Fruit fly (Drosophila melanogaster): ENCODE results near the gene CG10588.

CG10588 gene

DNA sequence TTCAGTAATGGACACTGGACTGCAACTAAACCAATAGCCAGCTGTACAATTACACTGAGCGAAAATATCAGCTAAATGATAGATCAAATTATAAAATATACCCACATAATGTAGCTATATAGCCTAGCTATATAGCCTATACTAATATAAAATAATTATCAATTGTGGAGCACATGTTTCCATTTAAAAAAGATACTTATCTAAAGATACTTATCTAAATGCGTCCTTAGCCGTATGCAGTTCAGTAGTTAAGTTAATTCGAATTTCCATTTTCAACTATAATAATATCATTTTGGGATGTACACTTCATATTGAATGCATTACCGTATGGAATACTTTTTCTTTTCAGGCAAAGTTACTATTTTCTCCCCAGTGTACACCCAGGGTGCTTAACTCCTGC is 37.8 kb upstream of the CG10588 start:
- TF ChIP-seq psq (GFP tag; optimal IDR thresholded peaks at IDR 0.05) (no peak), sage (GFP tag; optimal IDR thresholded peaks at IDR 0.05) (no peak), CG32264 (GFP tag; optimal IDR thresholded peaks at IDR 0.05) (no peak), dsf (GFP tag; optimal IDR thresholded peaks at IDR 0.05; ENCODE audit: borderline replicate concordance) (no peak), woc (GFP tag; optimal IDR thresholded peaks at IDR 0.05) (no peak), Rel (GFP tag; optimal IDR thresholded peaks at IDR 0.05) (no peak), Rel (tag; optimal IDR thresholded peaks at IDR 0.05) (no peak), Dfd (GFP tag; optimal IDR thresholded peaks at IDR 0.05) (no peak), pan (optimal IDR thresholded peaks at IDR 0.05) (no peak), tai (GFP tag; optimal IDR thresholded peaks at IDR 0.05) (no peak), brk (GFP tag; optimal IDR thresholded peaks at IDR 0.05) (no peak), OdsH (GFP tag; optimal IDR thresholded peaks at IDR 0.05) (no peak), jim (GFP tag; optimal IDR thresholded peaks at IDR 0.05) (no peak), HLH106 (tag; optimal IDR thresholded peaks at IDR 0.05) (no peak)

DNA sequence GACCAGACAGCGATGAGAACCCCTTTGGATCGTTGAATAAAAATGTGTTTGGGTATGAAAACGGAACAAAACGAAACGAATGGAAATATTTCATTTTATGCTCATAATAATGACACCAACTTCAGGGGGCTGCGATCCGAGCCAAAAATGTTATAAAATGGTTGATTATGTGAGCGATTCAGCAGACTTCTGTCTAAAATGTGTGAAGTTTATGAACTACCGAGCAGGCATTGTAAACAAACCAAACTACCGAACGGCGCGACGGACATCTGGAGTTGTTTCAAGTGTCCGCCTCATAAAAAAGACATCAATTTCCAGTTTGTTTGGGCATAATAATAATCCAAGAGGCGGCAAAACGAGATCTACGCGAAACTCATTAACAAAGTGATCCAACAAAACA is 36.2 kb upstream of the CG10588 start:
- TF ChIP-seq h (GFP tag; optimal IDR thresholded peaks at IDR 0.05), result no peak
- no peak for TF ChIP-seq CG9705 (GFP tag; optimal IDR thresholded peaks at IDR 0.05)
- no peak for TF ChIP-seq br (GFP tag; optimal IDR thresholded peaks at IDR 0.05)
- TF ChIP-seq dl (GFP tag; optimal IDR thresholded peaks at IDR 0.05; ENCODE audit: insufficient read depth in 1 of 2, partially characterized antibody in 2 of 2), result no peak
- no peak for TF ChIP-seq pan (optimal IDR thresholded peaks at IDR 0.05)
- TF ChIP-seq psq (GFP tag; optimal IDR thresholded peaks at IDR 0.05), result no peak

dm6 chr3L:20921859-20922258 is 34.9 kb upstream of the CG10588 start:
- no peak for TF ChIP-seq Jra (GFP tag; optimal IDR thresholded peaks at IDR 0.05)
- no peak for TF ChIP-seq brk (GFP tag; optimal IDR thresholded peaks at IDR 0.05)
- no peak for TF ChIP-seq Vsx2 (GFP tag; optimal IDR thresholded peaks at IDR 0.05; ENCODE audit: partially characterized antibody)
- no peak for TF ChIP-seq jim (GFP tag; optimal IDR thresholded peaks at IDR 0.05)
- no peak for TF ChIP-seq GATAd (GFP tag; optimal IDR thresholded peaks at IDR 0.05)
- TF ChIP-seq Rel (GFP tag; optimal IDR thresholded peaks at IDR 0.05), result no peak
- no peak for TF ChIP-seq Rel (tag; optimal IDR thresholded peaks at IDR 0.05)
- no peak for TF ChIP-seq sv (GFP tag; optimal IDR thresholded peaks at IDR 0.05)

DNA sequence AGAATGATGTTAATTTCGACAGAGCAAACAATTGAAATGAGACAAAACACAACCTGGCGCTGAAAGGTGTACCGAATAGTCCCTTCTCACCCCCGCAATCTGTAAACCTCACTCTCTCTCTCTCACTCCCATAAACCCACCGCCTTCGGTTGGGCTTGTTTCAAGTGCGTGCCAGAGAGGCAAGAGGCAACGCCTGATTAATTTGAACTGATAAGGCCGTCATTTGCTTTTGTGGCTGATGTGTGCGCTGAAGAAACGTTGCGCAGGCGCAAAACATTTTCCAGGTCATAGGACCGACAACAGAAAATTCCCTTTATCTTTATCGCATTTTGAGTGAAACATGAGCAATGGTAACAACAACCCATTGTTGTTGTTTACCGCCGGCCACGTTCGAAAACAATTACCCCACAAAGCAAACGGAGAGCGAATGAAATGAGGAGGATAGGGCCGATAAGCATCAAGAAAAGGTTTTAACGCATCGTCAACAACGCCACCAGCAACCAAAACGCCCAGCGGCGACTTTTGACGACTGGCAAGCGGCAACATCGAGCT is 34.4 kb upstream of the CG10588 start:
- TF ChIP-seq tai (GFP tag; optimal IDR thresholded peaks at IDR 0.05) (no peak), fru (GFP tag; optimal IDR thresholded peaks at IDR 0.05) (no peak), HLH106 (tag; optimal IDR thresholded peaks at IDR 0.05) (no peak), Hnf4 (GFP tag; optimal IDR thresholded peaks at IDR 0.05) (no peak), br (GFP tag; optimal IDR thresholded peaks at IDR 0.05) (no peak), Hr83 (GFP tag; optimal IDR thresholded peaks at IDR 0.05; ENCODE audit: poor library complexity, severe bottlenecking) (no peak), Sp1 (GFP tag; optimal IDR thresholded peaks at IDR 0.05) (no peak)

dm6 chr3L:20923030-20923591 is 33.6 kb upstream of the CG10588 start:
- TF ChIP-seq h (GFP tag; optimal IDR thresholded peaks at IDR 0.05), result no peak
- TF ChIP-seq fru (GFP tag; optimal IDR thresholded peaks at IDR 0.05), result peak; percentile 6
- TF ChIP-seq woc (GFP tag; optimal IDR thresholded peaks at IDR 0.05), result peak; percentile 18
- peak; percentile 30 for TF ChIP-seq rgr (GFP tag; optimal IDR thresholded peaks at IDR 0.05)
- TF ChIP-seq ey (GFP tag; optimal IDR thresholded peaks at IDR 0.05), result peak; percentile 34
- TF ChIP-seq usp (GFP tag; optimal IDR thresholded peaks at IDR 0.05), result no peak
- peak in 1 of 2 experiments; percentile 30 for TF ChIP-seq foxo (GFP tag; optimal IDR thresholded peaks at IDR 0.05)

dm6 chr3L:20927526-20927925 is 29.2 kb upstream of the CG10588 start, which contains the start of gene CG10589:
TSS of gene CG10589 (plus strand) at chr3L:20927826.
- TF ChIP-seq dmrt93B (GFP tag; optimal IDR thresholded peaks at IDR 0.05), result no peak
- TF ChIP-seq Mio (GFP tag; optimal IDR thresholded peaks at IDR 0.05), result no peak
- TF ChIP-seq br (GFP tag; optimal IDR thresholded peaks at IDR 0.05), result no peak
- TF ChIP-seq sage (GFP tag; optimal IDR thresholded peaks at IDR 0.05), result no peak
- TF ChIP-seq Hr78 (GFP tag; optimal IDR thresholded peaks at IDR 0.05), result no peak
- no peak for TF ChIP-seq rgr (GFP tag; optimal IDR thresholded peaks at IDR 0.05)
- no peak for TF ChIP-seq tai (GFP tag; optimal IDR thresholded peaks at IDR 0.05)
- no peak for TF ChIP-seq Abd-B (GFP tag; optimal IDR thresholded peaks at IDR 0.05)
- TF ChIP-seq psq (GFP tag; optimal IDR thresholded peaks at IDR 0.05), result no peak
- no peak for TF ChIP-seq usp (GFP tag; optimal IDR thresholded peaks at IDR 0.05)
- TF ChIP-seq Sp1 (GFP tag; optimal IDR thresholded peaks at IDR 0.05), result no peak
- TF ChIP-seq CrebA (GFP tag; optimal IDR thresholded peaks at IDR 0.05; ENCODE audit: borderline replicate concordance), result no peak
- no peak for TF ChIP-seq CG9705 (GFP tag; optimal IDR thresholded peaks at IDR 0.05)

Measured in whole organism, wandering third instar larva.